ENCODE assay signal across 2 fruit fly cellular contexts in genomic region chrX:17804048-17804447, dm6.
TF ChIP-seq lines count a peak whose summit lies in the region.

No protein-coding gene starts in this region.

TF ChIP-seq in whole organism, prepupa, 60 proteins besides CTCF, POLR2A, EP300 and RAD21:
- TF ChIP-seq CG31627 (GFP tag; optimal IDR thresholded peaks at IDR 0.05; lab: Kevin White, UChicago) (no peak), Hr38 (GFP tag; optimal IDR thresholded peaks at IDR 0.05; lab: Kevin White, UChicago) (no peak), CG8632 (GFP tag; optimal IDR thresholded peaks at IDR 0.05; lab: Kevin White, UChicago) (no peak), CG32006 (GFP tag; optimal IDR thresholded peaks at IDR 0.05; lab: Kevin White, UChicago) (no peak), Eip78C (GFP tag; lab: Kevin White, UChicago) (peak; percentile 42)

TF ChIP-seq in whole organism, wandering third instar larva, 38 proteins besides CTCF, POLR2A, EP300 and RAD21:
- no peak for TF ChIP-seq sv (GFP tag; optimal IDR thresholded peaks at IDR 0.05; lab: Kevin White, UChicago)
- TF ChIP-seq Hr78 (GFP tag; optimal IDR thresholded peaks at IDR 0.05; lab: Kevin White, UChicago): no peak
- no peak for TF ChIP-seq sage (GFP tag; optimal IDR thresholded peaks at IDR 0.05; lab: Kevin White, UChicago)
- no peak for TF ChIP-seq brk (GFP tag; optimal IDR thresholded peaks at IDR 0.05; lab: Kevin White, UChicago)
- TF ChIP-seq woc (GFP tag; optimal IDR thresholded peaks at IDR 0.05; lab: Kevin White, UChicago): no peak
- TF ChIP-seq br (GFP tag; optimal IDR thresholded peaks at IDR 0.05; lab: Kevin White, UChicago): no peak
- TF ChIP-seq psq (GFP tag; optimal IDR thresholded peaks at IDR 0.05; lab: Kevin White, UChicago): peak; percentile 6
- no peak for TF ChIP-seq Hr83 (GFP tag; optimal IDR thresholded peaks at IDR 0.05; lab: Kevin White, UChicago; ENCODE audit: poor library complexity, severe bottlenecking)
- no peak for TF ChIP-seq HLH106 (tag; optimal IDR thresholded peaks at IDR 0.05; lab: Kevin White, UChicago)
- no peak for TF ChIP-seq Rel (GFP tag; optimal IDR thresholded peaks at IDR 0.05; lab: Kevin White, UChicago)
- TF ChIP-seq Rel (tag; optimal IDR thresholded peaks at IDR 0.05; lab: Kevin White, UChicago): peak; percentile 79
- TF ChIP-seq pan (optimal IDR thresholded peaks at IDR 0.05; lab: Kevin White, UChicago): no peak
- no peak for TF ChIP-seq fru (GFP tag; optimal IDR thresholded peaks at IDR 0.05; lab: Kevin White, UChicago)
- peak; percentile 63 for TF ChIP-seq Vsx2 (GFP tag; optimal IDR thresholded peaks at IDR 0.05; lab: Kevin White, UChicago; ENCODE audit: partially characterized antibody)
- no peak for TF ChIP-seq N (GFP tag; optimal IDR thresholded peaks at IDR 0.05; lab: Kevin White, UChicago)
TF ChIP-seq in whole organism, wandering third instar larva: peak in this region for 3.
